Worm (Caenorhabditis elegans) whole organism, L4 larva: ENCODE data around the gene F55A11.8.
A peak's percentile ranks its signal among the peaks of the same experiment; 100 is the strongest.

ENCODE experiments used
- F10B5.3 ChIP-seq: sonication (generic microtip); optimal IDR thresholded peaks from 2 replicates; lab custom pipeline; 2016; ENCODE audit warnings: mild to moderate bottlenecking, missing genetic modification characterization, missing compliant biosample characterization
- T20F7.1 ChIP-seq: fragments of 200-800 bp; sonication (Bioruptor generic); optimal IDR thresholded peaks from 2 replicates; lab custom pipeline; 2018; ENCODE audit warnings: mild to moderate bottlenecking, missing genetic modification characterization, missing compliant biosample characterization
- Y5F2A.4 ChIP-seq: fragments of 200-800 bp; sonication (Bioruptor generic); optimal IDR thresholded peaks from 2 replicates; lab custom pipeline; 2018; ENCODE audit warnings: mild to moderate bottlenecking, missing genetic modification characterization, missing compliant biosample characterization
- ama-1 ChIP-seq: fragments of 150-350 bp; optimal IDR thresholded peaks from 2 replicates; lab custom pipeline; 2014; ENCODE audit warnings: inconsistent platforms, mixed read lengths
- attf-4 ChIP-seq: sonication (generic microtip); optimal IDR thresholded peaks from 3 replicates; lab custom pipeline; 2017; ENCODE audit warnings: missing biosample characterization, missing genetic modification characterization
- ceh-20 ChIP-seq: fragments of 200-800 bp; sonication (Bioruptor generic); IDR thresholded peaks from 2 replicates; pipeline ENCODE4 v1.3.6; 2022; ENCODE audit warnings: missing genetic modification reagents, missing genetic modification characterization, missing compliant biosample characterization
- ceh-28 ChIP-seq: fragments of 150-350 bp; optimal IDR thresholded peaks from 2 replicates; lab custom pipeline; 2014; ENCODE audit warnings: missing biosample characterization, missing genetic modification reagents, missing genetic modification characterization
- ceh-62 ChIP-seq: sonication (generic microtip); optimal IDR thresholded peaks from 2 replicates; lab custom pipeline; 2017; ENCODE audit warnings: missing biosample characterization, missing genetic modification characterization
- ces-1 ChIP-seq: fragments of 150-350 bp; sonication (generic microtip); optimal IDR thresholded peaks from 4 replicates; lab custom pipeline; 2014; ENCODE audit warnings: missing biosample characterization, missing genetic modification reagents, missing genetic modification characterization
- ctbp-1 ChIP-seq: fragments of 200-800 bp; sonication (Bioruptor generic); IDR thresholded peaks from 2 replicates; pipeline ENCODE4 v1.3.6; 2022; ENCODE audit warnings: missing genetic modification reagents, missing genetic modification characterization, missing compliant biosample characterization
- daf-12 ChIP-seq: fragments of 150-350 bp; optimal IDR thresholded peaks from 2 replicates; lab custom pipeline; 2014; ENCODE audit warnings: missing biosample characterization, missing genetic modification reagents, missing genetic modification characterization
- daf-16 ChIP-seq, 3 experiments: sonication (generic microtip); optimal IDR thresholded peaks; 2 replicates each; lab custom pipeline; 2016 to 2017; ENCODE audit warnings: missing genetic modification characterization in 3 of 3, missing genetic modification reagents in 3 of 3, mild to moderate bottlenecking in 2 of 3, missing compliant biosample characterization in 2 of 3, missing biosample characterization in 1 of 3, moderate library complexity in 1 of 3
- daf-19 ChIP-seq: fragments of 200-800 bp; sonication (Bioruptor generic); conservative IDR thresholded peaks from 2 replicates; pipeline ENCODE4 v1.3.6; 2022; ENCODE audit warnings: missing genetic modification characterization, missing compliant biosample characterization
- dmd-6 ChIP-seq: fragments of 200-800 bp; sonication (Bioruptor generic); IDR thresholded peaks from 2 replicates; pipeline ENCODE4 v1.3.6; 2022; ENCODE audit warnings: missing genetic modification reagents, missing genetic modification characterization, missing compliant biosample characterization
- dve-1 ChIP-seq: sonication (generic microtip); optimal IDR thresholded peaks from 2 replicates; lab custom pipeline; 2017; ENCODE audit warnings: antibody characterized with exemption, mild to moderate bottlenecking, missing genetic modification characterization, missing compliant biosample characterization; ENCODE audit not compliant: insufficient read depth
- egl-27 ChIP-seq: sonication (generic microtip); optimal IDR thresholded peaks from 3 replicates; lab custom pipeline; 2017; ENCODE audit warnings: missing biosample characterization, missing genetic modification reagents, missing genetic modification characterization
- fos-1 ChIP-seq: fragments of 150-350 bp; optimal IDR thresholded peaks from 2 replicates; lab custom pipeline; 2014; ENCODE audit warnings: missing biosample characterization, missing genetic modification characterization
- hlh-11 ChIP-seq: fragments of 200-800 bp; sonication (Bioruptor generic); optimal IDR thresholded peaks from 2 replicates; lab custom pipeline; 2018; ENCODE audit warnings: mild to moderate bottlenecking, missing genetic modification characterization, missing compliant biosample characterization
- lin-13 ChIP-seq: fragments of 150-350 bp; optimal IDR thresholded peaks from 2 replicates; lab custom pipeline; 2014; ENCODE audit warnings: missing biosample characterization, missing genetic modification reagents, missing genetic modification characterization
- lin-38 ChIP-seq: fragments of 200-800 bp; sonication (Bioruptor generic); IDR thresholded peaks from 2 replicates; pipeline ENCODE4 v1.3.6; 2022; ENCODE audit warnings: missing genetic modification reagents, missing genetic modification characterization, missing compliant biosample characterization
- lin-39 ChIP-seq: fragments of 150-350 bp; optimal IDR thresholded peaks from 2 replicates; lab custom pipeline; 2014; ENCODE audit warnings: missing biosample characterization, missing genetic modification reagents, missing genetic modification characterization
- lsy-2 ChIP-seq, 2 experiments: fragments of 150-350 bp in 1 of 2; sonication (generic microtip) in 1 of 2; optimal IDR thresholded peaks; 2 replicates each; lab custom pipeline; 2014 to 2017; ENCODE audit warnings: missing biosample characterization in 2 of 2, missing genetic modification characterization in 2 of 2
- madf-9 ChIP-seq: fragments of 200-800 bp; sonication (Bioruptor generic); conservative IDR thresholded peaks from 2 replicates; pipeline ENCODE4 v1.3.6; 2022; ENCODE audit warnings: missing genetic modification reagents, missing genetic modification characterization, missing compliant biosample characterization
- mdt-29 ChIP-seq: fragments of 200-800 bp; sonication (Bioruptor generic); IDR thresholded peaks from 2 replicates; pipeline ENCODE4 v1.3.6; 2022; ENCODE audit warnings: missing genetic modification reagents, missing genetic modification characterization, missing compliant biosample characterization
- mxl-2 ChIP-seq: fragments of 200-800 bp; sonication (Bioruptor generic); conservative IDR thresholded peaks from 2 replicates; pipeline ENCODE4 v1.3.6; 2022; ENCODE audit warnings: missing genetic modification reagents, missing genetic modification characterization, missing compliant biosample characterization
- nhr-102 ChIP-seq: sonication (generic microtip); optimal IDR thresholded peaks from 2 replicates; lab custom pipeline; 2016; ENCODE audit warnings: mild to moderate bottlenecking, missing genetic modification characterization, moderate library complexity, missing compliant biosample characterization
- nhr-237 ChIP-seq: sonication (generic microtip); optimal IDR thresholded peaks from 2 replicates; lab custom pipeline; 2017; ENCODE audit warnings: missing biosample characterization, missing genetic modification characterization
- nhr-28 ChIP-seq: fragments of 150-350 bp; optimal IDR thresholded peaks from 2 replicates; lab custom pipeline; 2014; ENCODE audit warnings: missing biosample characterization, missing genetic modification characterization
- nhr-41 ChIP-seq: fragments of 200-800 bp; sonication (Bioruptor generic); IDR thresholded peaks from 2 replicates; pipeline ENCODE4 v1.3.6; 2022; ENCODE audit warnings: missing genetic modification reagents, missing genetic modification characterization, missing compliant biosample characterization
- nhr-42 ChIP-seq: fragments of 200-800 bp; sonication (Bioruptor generic); IDR thresholded peaks from 2 replicates; pipeline ENCODE4 v1.3.6; 2022; ENCODE audit warnings: missing genetic modification characterization, missing compliant biosample characterization
- nhr-6 ChIP-seq: fragments of 150-350 bp; optimal IDR thresholded peaks from 2 replicates; lab custom pipeline; 2014; ENCODE audit warnings: missing biosample characterization, missing genetic modification characterization
- nhr-77 ChIP-seq: fragments of 150-350 bp; optimal IDR thresholded peaks from 2 replicates; lab custom pipeline; 2014; ENCODE audit warnings: missing biosample characterization, missing genetic modification characterization
- php-3 ChIP-seq: fragments of 200-800 bp; sonication (Bioruptor generic); IDR thresholded peaks from 2 replicates; pipeline ENCODE4 v1.3.6; 2022; ENCODE audit warnings: missing genetic modification reagents, missing genetic modification characterization, missing compliant biosample characterization
- pqm-1 ChIP-seq: sonication (generic microtip); optimal IDR thresholded peaks from 2 replicates; lab custom pipeline; 2017; ENCODE audit warnings: missing biosample characterization, missing genetic modification characterization
- rbr-2 ChIP-seq: sonication (generic microtip); optimal IDR thresholded peaks from 2 replicates; lab custom pipeline; 2016; ENCODE audit warnings: missing genotype, missing genetic modification characterization, missing compliant biosample characterization
- saeg-2 ChIP-seq: fragments of 200-800 bp; sonication (Bioruptor generic); IDR thresholded peaks from 2 replicates; pipeline ENCODE4 v1.3.6; 2022; ENCODE audit warnings: missing genetic modification reagents, missing genetic modification characterization, missing compliant biosample characterization
- snpc-4 ChIP-seq: fragments of 150-350 bp; optimal IDR thresholded peaks from 2 replicates; lab custom pipeline; 2014; ENCODE audit warnings: missing biosample characterization, missing genetic modification characterization
- tag-97 ChIP-seq: fragments of 200-800 bp; sonication (Bioruptor generic); IDR thresholded peaks from 2 replicates; pipeline ENCODE4 v1.3.6; 2022; ENCODE audit warnings: missing genetic modification characterization, missing compliant biosample characterization
- unc-62 ChIP-seq, 3 experiments: fragments of 150-350 bp in 1 of 3; sonication (generic microtip); optimal IDR thresholded peaks in 2 of 3; peaks in 1 of 3; 1 replicate in 1 of 3; 2 replicates in 2 of 3; lab custom pipeline; 2014 to 2017; ENCODE audit warnings: missing biosample characterization in 3 of 3, missing genetic modification characterization in 3 of 3, missing genetic modification reagents in 3 of 3, missing genotype in 1 of 3
- vab-7 ChIP-seq: fragments of 200-800 bp; sonication (Bioruptor generic); IDR thresholded peaks from 2 replicates; pipeline ENCODE4 v1.3.6; 2022; ENCODE audit warnings: missing genetic modification reagents, missing genetic modification characterization, missing compliant biosample characterization
- zag-1 ChIP-seq: fragments of 150-350 bp; optimal IDR thresholded peaks from 2 replicates; lab custom pipeline; 2014; ENCODE audit warnings: missing biosample characterization, missing genetic modification characterization
- zfp-2 ChIP-seq: sonication (generic microtip); optimal IDR thresholded peaks from 2 replicates; lab custom pipeline; 2016; ENCODE audit warnings: mild to moderate bottlenecking, missing genetic modification characterization, missing compliant biosample characterization
- zfp-3 ChIP-seq: fragments of 200-800 bp; sonication (Bioruptor generic); conservative IDR thresholded peaks from 2 replicates; pipeline ENCODE4 v1.3.6; 2022; ENCODE audit warnings: missing genetic modification reagents, missing genetic modification characterization, missing compliant biosample characterization
- ztf-7 ChIP-seq: fragments of 150-350 bp; optimal IDR thresholded peaks from 2 replicates; lab custom pipeline; 2014; ENCODE audit warnings: missing biosample characterization, missing genetic modification characterization

The F55A11.8 gene

DNA sequence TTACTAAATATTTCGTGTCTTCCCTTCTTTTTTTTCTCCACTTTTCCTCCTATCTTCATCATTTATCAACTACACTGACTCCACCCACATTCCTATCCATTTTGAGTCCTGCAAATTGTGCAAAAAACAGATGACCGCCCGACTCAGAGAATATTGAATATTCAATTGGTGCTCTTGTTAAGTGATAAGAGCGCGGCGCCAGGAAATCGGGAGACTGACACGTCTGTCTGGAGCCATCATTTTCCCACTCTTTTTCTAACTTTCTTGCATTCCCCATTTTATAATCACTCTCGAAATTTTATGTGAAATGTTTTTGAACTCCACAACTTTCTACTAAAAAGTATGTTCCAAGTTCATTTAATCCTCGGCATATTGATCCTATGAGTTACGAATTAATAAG lies 32.1 kb upstream of the F55A11.8 start:
- TF ChIP-seq hlh-11 (tag; lab: Kevin White, UChicago) (peak; percentile 51), nhr-28 (tag; lab: Kevin White, UChicago) (peak; percentile 55), dmd-6 (GFP tag; lab: Robert Waterston, UW) (peak; percentile 70), lin-39 (no peak), ztf-7 (no peak), T20F7.1 (GFP tag; lab: Kevin White, UChicago) (no peak), dve-1 (tag; lab: Kevin White, UChicago) (peak; percentile 14), attf-4 (no peak)

DNA sequence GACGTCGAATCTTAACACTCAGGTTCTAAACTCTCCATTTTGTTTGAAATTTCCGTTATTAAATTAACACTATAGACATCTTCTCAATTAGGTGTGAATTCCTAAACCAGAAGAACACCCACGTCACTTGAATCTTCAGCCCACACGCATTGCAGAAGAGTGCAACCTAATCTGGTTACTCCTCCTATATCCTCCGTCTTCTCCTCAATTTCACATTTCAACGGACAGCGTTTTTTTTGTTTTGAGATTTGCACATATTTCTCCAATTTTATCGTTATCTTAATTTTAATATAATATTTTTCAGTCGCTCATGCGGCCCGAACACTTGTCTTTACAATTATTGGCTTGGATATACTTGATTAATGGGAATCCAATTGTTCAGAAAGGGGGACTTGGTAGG lies 30.6 kb upstream of the F55A11.8 start, which contains the start of gene smoc-1:
smoc-1 (plus strand) TSS at position 301 of the 400 bp plus-strand sequence.
- TF ChIP-seq ceh-20 (GFP tag; lab: Robert Waterston, UW) (no peak), nhr-77 (no peak), zag-1 (no peak), T20F7.1 (GFP tag; lab: Kevin White, UChicago) (no peak), snpc-4 (no peak), ces-1 (GFP tag; lab: Kevin White, UChicago) (peak; percentile 6), nhr-237 (tag; lab: Kevin White, UChicago) (no peak), lin-13 (GFP tag; lab: Kevin White, UChicago) (no peak)
- TF ChIP-seq, all 104 proteins: peak for 1

DNA sequence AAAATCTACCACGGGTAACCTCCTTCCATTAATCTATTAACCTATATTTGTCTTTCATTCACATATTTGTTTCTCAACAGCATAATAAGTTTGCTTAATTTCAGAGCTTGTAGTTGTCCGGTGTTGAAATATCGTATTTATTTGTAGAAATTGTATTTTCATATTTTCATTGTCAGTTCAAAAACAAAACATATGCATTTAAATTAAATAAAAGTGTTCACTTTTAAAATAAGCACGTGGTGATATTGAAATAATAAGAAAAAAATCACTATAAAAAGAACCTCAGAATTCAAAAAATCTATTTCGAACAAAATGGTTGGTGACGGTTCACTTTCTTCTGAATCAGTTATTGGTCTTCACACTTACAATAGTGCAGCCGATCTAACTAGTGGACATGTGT lies 29.4 kb upstream of the F55A11.8 start, which contains the start of gene T04F3.3:
T04F3.3 (plus strand) TSS at position 301 of the 400 bp plus-strand sequence.
- TF ChIP-seq mdt-29 (GFP tag; lab: Robert Waterston, UW) (no peak), daf-12 (tag; lab: Kevin White, UChicago) (no peak), nhr-237 (tag; lab: Kevin White, UChicago) (no peak)

ce11 chrV:11760371-11760770 lies 27.6 kb upstream of the F55A11.8 start, which contains the start of gene T04F3.5:
T04F3.5 (plus strand) TSS chrV:11760671.
- TF ChIP-seq nhr-6 (tag; lab: Kevin White, UChicago) (no peak), vab-7 (GFP tag; lab: Robert Waterston, UW) (no peak), ceh-62 (tag; lab: Kevin White, UChicago) (no peak), attf-4 (no peak), mxl-2 (GFP tag; lab: Robert Waterston, UW) (no peak), ama-1 (lab: Kevin White, UChicago) (no peak), ceh-28 (tag; lab: Kevin White, UChicago) (no peak), php-3 (GFP tag; lab: Robert Waterston, UW) (no peak), ctbp-1 (no peak), rbr-2 (tag; lab: Kevin White, UChicago) (no peak), Y5F2A.4 (GFP tag; lab: Kevin White, UChicago) (no peak), unc-62 (GFP tag; optimal IDR thresholded peaks at IDR 0.05 in 1 of 2; lab: Kevin White, UChicago) (no peak), unc-62 (tag; optimal IDR thresholded peaks at IDR 0.05; lab: Kevin White, UChicago) (no peak), madf-9 (no peak), nhr-41 (GFP tag; lab: Robert Waterston, UW) (no peak)
- TF ChIP-seq, all 104 proteins: peak for 0

DNA sequence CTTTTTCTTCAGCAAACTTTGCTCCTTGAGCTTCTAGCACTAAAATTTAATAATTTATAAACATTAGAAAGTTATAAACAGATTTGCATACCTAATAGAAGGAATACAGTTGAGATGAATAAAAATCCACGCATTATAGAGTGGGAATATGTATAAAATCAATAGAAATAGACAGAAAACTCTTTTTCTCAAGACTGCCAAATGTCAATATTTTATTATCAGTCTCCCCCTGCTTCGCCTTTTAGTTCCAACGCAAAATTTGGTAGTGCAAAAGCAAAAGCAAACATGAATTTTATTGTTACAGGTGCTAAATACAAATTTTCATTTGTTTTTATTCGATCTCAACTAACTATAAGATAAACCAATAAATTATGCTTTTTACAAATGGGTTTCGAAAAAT lies 25.1 kb upstream of the F55A11.8 start, which contains the start of gene T04F3.4:
T04F3.4 (minus strand) TSS at position 187 of the 400 bp plus-strand sequence.
- no peak for TF ChIP-seq ces-1 (GFP tag; lab: Kevin White, UChicago)
- TF ChIP-seq pqm-1 (tag; lab: Kevin White, UChicago): peak; percentile 28
- TF ChIP-seq php-3 (GFP tag; lab: Robert Waterston, UW): no peak
- no peak for TF ChIP-seq zfp-2 (tag; lab: Kevin White, UChicago)
- no peak for TF ChIP-seq saeg-2 (GFP tag; lab: Robert Waterston, UW)
- peak; percentile 13 for TF ChIP-seq T20F7.1 (GFP tag; lab: Kevin White, UChicago)
- TF ChIP-seq daf-19 (GFP tag; lab: Robert Waterston, UW): no peak
- TF ChIP-seq lin-38 (GFP tag; lab: Robert Waterston, UW): peak; percentile 31; the same call in 1 of the 2 replicates
- TF ChIP-seq daf-16 (GFP tag; optimal IDR thresholded peaks at IDR 0.05; lab: Kevin White, UChicago): no peak
- peak; percentile 22 for TF ChIP-seq daf-16 (tag; optimal IDR thresholded peaks at IDR 0.05; lab: Kevin White, UChicago)
- TF ChIP-seq fos-1 (tag; lab: Kevin White, UChicago): no peak
- TF ChIP-seq nhr-41 (GFP tag; lab: Robert Waterston, UW): no peak
- no peak for TF ChIP-seq tag-97 (GFP tag; lab: Robert Waterston, UW)
- no peak for TF ChIP-seq nhr-102 (tag; lab: Kevin White, UChicago)
- no peak for TF ChIP-seq F10B5.3 (tag; lab: Kevin White, UChicago)
- 0 out of 2 replicates have a peak, but pooled peaks have one; percentile 58 for TF ChIP-seq zfp-3 (GFP tag; lab: Robert Waterston, UW)
- peak in 1 of 2 experiments; percentile 55 for TF ChIP-seq lsy-2 (tag; optimal IDR thresholded peaks at IDR 0.05; lab: Kevin White, UChicago)
- no peak for TF ChIP-seq nhr-42 (GFP tag; lab: Robert Waterston, UW)
- TF ChIP-seq egl-27 (tag; lab: Kevin White, UChicago): no peak
